Fruit fly (Drosophila melanogaster) whole organism, wandering third instar larva: ENCODE data around the gene CG17597.

Source experiments
- OdsH ChIP-seq: fragments of 200-800 bp; sonication (Bioruptor generic); optimal IDR thresholded peaks from 2 replicates; lab custom pipeline; 2016; ENCODE audit warnings: missing biosample characterization, mild to moderate bottlenecking, missing genetic modification characterization
- psq ChIP-seq: fragments of 200-800 bp; sonication (Bioruptor generic); optimal IDR thresholded peaks from 3 replicates; lab custom pipeline; 2017; ENCODE audit warnings: missing biosample characterization, mild to moderate bottlenecking, missing genetic modification characterization, moderate library complexity
- tai ChIP-seq: sonication (Bioruptor generic); optimal IDR thresholded peaks from 2 replicates; lab custom pipeline; 2016; ENCODE audit warnings: missing biosample characterization, missing genetic modification characterization

dm6 chr2L:18864981-18865380, 34.0 kb upstream of the CG17597 start:
- TF ChIP-seq OdsH (no peak), psq (no peak), tai (no peak)
